Worm (Caenorhabditis elegans) whole organism, mixed stage, embryonic: ENCODE measurements around the gene chil-17.

ENCODE experiments used
- drap-1 ChIP-seq: fragments of 200-800 bp; sonication (Bioruptor generic); optimal IDR thresholded peaks from 3 replicates; lab custom pipeline; 2018; ENCODE audit warnings: mild to moderate bottlenecking, missing genetic modification characterization, missing compliant biosample characterization
- elt-3 ChIP-seq: fragments of 150-350 bp; optimal IDR thresholded peaks from 2 replicates; lab custom pipeline; 2014; ENCODE audit warnings: missing biosample characterization, missing genetic modification characterization

ce11 chrII:9438853-9439252 is 1.1 kb downstream of the chil-17 start:
- no peak for TF ChIP-seq drap-1 (GFP tag; lab: Kevin White, UChicago)
- TF ChIP-seq elt-3, result no peak
